Fruit fly (Drosophila melanogaster) whole organism, wandering third instar larva: ENCODE measurements around the gene dsx.
A peak's percentile ranks its signal among the peaks of the same experiment; 100 is the strongest.

Experiments
- Abd-B ChIP-seq: fragments of >200 bp; optimal IDR thresholded peaks from 2 replicates; lab custom pipeline; 2017; ENCODE audit warnings: missing biosample characterization, missing genetic modification characterization
- CG32264 ChIP-seq: fragments of 200-800 bp; sonication (Bioruptor generic); optimal IDR thresholded peaks from 2 replicates; lab custom pipeline; 2016; ENCODE audit warnings: missing biosample characterization, missing genetic modification characterization
- CG9705 ChIP-seq: fragments of 200-800 bp; sonication (Bioruptor generic); optimal IDR thresholded peaks from 2 replicates; lab custom pipeline; 2018; ENCODE audit warnings: missing biosample characterization, mild to moderate bottlenecking, missing genetic modification characterization
- CrebA ChIP-seq: fragments of 200-800 bp; sonication (Bioruptor generic); optimal IDR thresholded peaks from 2 replicates; lab custom pipeline; 2016; ENCODE audit warnings: missing biosample characterization, mild to moderate bottlenecking, missing genetic modification characterization, borderline replicate concordance
- Dif ChIP-seq: fragments of 200-275, 200-300 bp; sonication (Bioruptor generic); optimal IDR thresholded peaks from 2 replicates; lab custom pipeline; 2018; ENCODE audit warnings: missing biosample characterization, missing genetic modification characterization; ENCODE audit not compliant: partially characterized antibody
- GATAd ChIP-seq: sonication (Bioruptor generic); optimal IDR thresholded peaks from 2 replicates; lab custom pipeline; 2016; ENCODE audit warnings: missing biosample characterization, missing genetic modification characterization
- HLH106 ChIP-seq: fragments of 200-800 bp; optimal IDR thresholded peaks from 3 replicates; lab custom pipeline; 2019; ENCODE audit warnings: missing biosample characterization, mild to moderate bottlenecking, missing genetic modification characterization, moderate library complexity
- Hnf4 ChIP-seq: fragments of 200-800 bp; sonication (Bioruptor generic); optimal IDR thresholded peaks from 2 replicates; lab custom pipeline; 2016; ENCODE audit warnings: missing biosample characterization, mild to moderate bottlenecking, missing genetic modification characterization
- Hr83 ChIP-seq: fragments of 200-300 bp; sonication (Bioruptor generic); optimal IDR thresholded peaks from 2 replicates; lab custom pipeline; 2016; ENCODE audit warnings: missing biosample characterization, mild to moderate bottlenecking, missing genetic modification characterization, moderate library complexity; ENCODE audit not compliant: poor library complexity, severe bottlenecking
- Jra ChIP-seq: sonication (Bioruptor generic); optimal IDR thresholded peaks from 2 replicates; lab custom pipeline; 2016; ENCODE audit warnings: missing biosample characterization, missing genetic modification characterization
- Mio ChIP-seq: sonication (Bioruptor generic); optimal IDR thresholded peaks from 2 replicates; lab custom pipeline; 2016; ENCODE audit warnings: missing biosample characterization, missing genetic modification characterization
- Myc ChIP-seq: fragments of >200 bp; optimal IDR thresholded peaks from 2 replicates; lab custom pipeline; 2017
- N ChIP-seq: fragments of >200 bp; optimal IDR thresholded peaks from 2 replicates; lab custom pipeline; 2018; ENCODE audit warnings: missing biosample characterization, missing external identifiers, missing genetic modification characterization
- OdsH ChIP-seq: fragments of 200-800 bp; sonication (Bioruptor generic); optimal IDR thresholded peaks from 2 replicates; lab custom pipeline; 2016; ENCODE audit warnings: missing biosample characterization, mild to moderate bottlenecking, missing genetic modification characterization
- Rel ChIP-seq, 2 experiments: fragments of 200-800 bp; sonication (Bioruptor generic) in 1 of 2; optimal IDR thresholded peaks; 2 replicates in 1 of 2; 3 replicates in 1 of 2; lab custom pipeline; 2016 to 2019; ENCODE audit warnings: mild to moderate bottlenecking in 2 of 2, missing biosample characterization in 2 of 2, missing genetic modification characterization in 2 of 2, moderate library complexity in 1 of 2
- Sp1 ChIP-seq: fragments of 200-800 bp; sonication (Bioruptor generic); optimal IDR thresholded peaks from 3 replicates; lab custom pipeline; 2019; ENCODE audit warnings: missing biosample characterization, mild to moderate bottlenecking, missing genetic modification characterization, moderate library complexity
- Vsx2 ChIP-seq: fragments of 200-300, 225-300 bp; sonication (Bioruptor generic); optimal IDR thresholded peaks from 2 replicates; lab custom pipeline; 2018; ENCODE audit warnings: missing biosample characterization, missing genetic modification characterization; ENCODE audit not compliant: partially characterized antibody
- br ChIP-seq: fragments of 200-800 bp; sonication (Bioruptor generic); optimal IDR thresholded peaks from 2 replicates; lab custom pipeline; 2016; ENCODE audit warnings: missing biosample characterization, missing genetic modification characterization
- dl ChIP-seq, 2 experiments: fragments of 175-275, 200-275 bp in 1 of 2; fragments of 200-275 bp in 1 of 2; sonication (Bioruptor generic); optimal IDR thresholded peaks; lab custom pipeline; 2018; ENCODE audit warnings: mild to moderate bottlenecking in 2 of 2, missing biosample characterization in 2 of 2, missing genetic modification characterization in 2 of 2, moderate library complexity in 2 of 2; ENCODE audit not compliant: partially characterized antibody in 2 of 2, insufficient read depth in 1 of 2
- dmrt93B ChIP-seq: fragments of 200-800 bp; sonication (Bioruptor generic); optimal IDR thresholded peaks from 2 replicates; lab custom pipeline; 2018; ENCODE audit warnings: missing biosample characterization, mild to moderate bottlenecking, missing genetic modification characterization
- dsf ChIP-seq: sonication (Bioruptor generic); optimal IDR thresholded peaks from 2 replicates; lab custom pipeline; 2016; ENCODE audit warnings: missing biosample characterization, missing genetic modification characterization, borderline replicate concordance
- ey ChIP-seq: fragments of 200-800 bp; sonication (Bioruptor generic); optimal IDR thresholded peaks from 2 replicates; lab custom pipeline; 2016; ENCODE audit warnings: missing biosample characterization, missing genetic modification characterization
- foxo ChIP-seq, 2 experiments: fragments of 200-800 bp; sonication (Bioruptor generic); optimal IDR thresholded peaks; 2 replicates in 1 of 2; 3 replicates in 1 of 2; lab custom pipeline; 2016 to 2017; ENCODE audit warnings: missing biosample characterization in 2 of 2, missing genetic modification characterization in 2 of 2
- fru ChIP-seq: fragments of 200-800 bp; sonication (Bioruptor generic); optimal IDR thresholded peaks from 3 replicates; lab custom pipeline; 2016; ENCODE audit warnings: missing biosample characterization, mild to moderate bottlenecking, missing genetic modification characterization
- h ChIP-seq: fragments of 200-800 bp; sonication (Bioruptor generic); optimal IDR thresholded peaks from 3 replicates; lab custom pipeline; 2016; ENCODE audit warnings: missing biosample characterization, mild to moderate bottlenecking, missing genetic modification characterization
- jim ChIP-seq: fragments of 175-275, 200-325 bp; sonication (Bioruptor generic); optimal IDR thresholded peaks from 2 replicates; lab custom pipeline; 2016; ENCODE audit warnings: missing biosample characterization, mild to moderate bottlenecking, missing genetic modification characterization
- lola ChIP-seq: fragments of >200 bp; optimal IDR thresholded peaks from 2 replicates; lab custom pipeline; 2017; ENCODE audit warnings: missing biosample characterization, missing genetic modification characterization
- pan ChIP-seq: fragments of >200 bp; optimal IDR thresholded peaks from 2 replicates; lab custom pipeline; 2017
- psq ChIP-seq: fragments of 200-800 bp; sonication (Bioruptor generic); optimal IDR thresholded peaks from 3 replicates; lab custom pipeline; 2017; ENCODE audit warnings: missing biosample characterization, mild to moderate bottlenecking, missing genetic modification characterization, moderate library complexity
- rgr ChIP-seq: fragments of 200-800 bp; sonication (Bioruptor generic); optimal IDR thresholded peaks from 3 replicates; lab custom pipeline; 2016; ENCODE audit warnings: missing biosample characterization, mild to moderate bottlenecking, missing genetic modification characterization
- sage ChIP-seq: fragments of 200-800 bp; sonication (Bioruptor generic); optimal IDR thresholded peaks from 2 replicates; lab custom pipeline; 2016; ENCODE audit warnings: missing biosample characterization, mild to moderate bottlenecking, missing genetic modification characterization
- sv ChIP-seq: fragments of 200-800 bp; sonication (Bioruptor generic); optimal IDR thresholded peaks from 3 replicates; lab custom pipeline; 2016; ENCODE audit warnings: missing biosample characterization, missing genetic modification characterization
- tai ChIP-seq: sonication (Bioruptor generic); optimal IDR thresholded peaks from 2 replicates; lab custom pipeline; 2016; ENCODE audit warnings: missing biosample characterization, missing genetic modification characterization
- usp ChIP-seq: fragments of >200 bp; optimal IDR thresholded peaks from 2 replicates; lab custom pipeline; 2017; ENCODE audit warnings: missing biosample characterization, missing genetic modification characterization
- woc ChIP-seq: sonication (Bioruptor generic); optimal IDR thresholded peaks from 2 replicates; lab custom pipeline; 2016; ENCODE audit warnings: missing biosample characterization, mild to moderate bottlenecking, missing genetic modification characterization

Gene dsx

DNA sequence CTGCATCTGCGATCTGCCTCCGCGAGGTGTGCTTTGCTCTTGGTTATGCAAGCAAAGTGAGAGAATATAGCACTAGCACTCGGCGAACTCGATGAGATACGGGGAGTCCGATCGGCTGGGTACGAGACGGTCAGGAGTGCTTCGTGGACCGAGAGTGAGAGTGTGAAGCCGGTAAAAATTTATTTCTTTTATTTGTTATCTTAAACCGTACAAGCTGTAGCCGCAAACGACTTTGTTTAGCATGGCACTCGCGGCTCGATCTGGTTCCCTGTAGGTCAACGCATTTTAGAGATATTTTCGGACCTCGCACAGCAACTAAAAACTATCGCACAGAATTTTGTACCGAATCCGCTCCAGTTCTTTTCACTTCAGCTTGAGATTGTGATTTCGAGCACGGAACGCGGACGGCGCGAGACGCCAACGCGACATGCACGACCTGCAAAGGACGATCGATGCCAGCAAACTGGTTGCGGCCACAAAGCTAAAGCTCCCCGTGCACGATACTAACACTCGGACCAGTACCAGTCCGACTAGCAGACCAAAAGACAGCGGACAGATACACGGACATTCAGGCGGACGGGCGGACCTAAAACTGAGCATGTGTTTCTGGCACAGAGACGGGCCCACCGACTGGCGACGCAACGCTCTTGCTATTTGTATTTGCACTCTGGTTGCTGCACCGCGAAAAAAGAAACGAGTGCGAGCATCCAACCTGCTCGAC is 504 bp downstream of the dsx start:
- TF ChIP-seq dl (GFP tag; optimal IDR thresholded peaks at IDR 0.05; lab: Kevin White, UChicago; ENCODE audit: insufficient read depth in 1 of 2, partially characterized antibody in 2 of 2), result peak in 1 of 2 experiments; percentile 13
- peak; percentile 62 for TF ChIP-seq Vsx2 (GFP tag; lab: Kevin White, UChicago)
- no peak for TF ChIP-seq Mio (GFP tag; lab: Kevin White, UChicago)
- TF ChIP-seq N, result no peak
- no peak for TF ChIP-seq tai (GFP tag; lab: Kevin White, UChicago)
- no peak for TF ChIP-seq jim (GFP tag; lab: Kevin White, UChicago)
- TF ChIP-seq Myc, result no peak
- no peak for TF ChIP-seq CG9705 (GFP tag; lab: Kevin White, UChicago)
- no peak for TF ChIP-seq dmrt93B
- TF ChIP-seq h (GFP tag; lab: Kevin White, UChicago), result no peak
- peak; percentile 77 for TF ChIP-seq Dif (GFP tag; lab: Kevin White, UChicago)
- TF ChIP-seq Jra, result no peak
- no peak for TF ChIP-seq dsf (GFP tag; lab: Kevin White, UChicago)
- TF ChIP-seq, all 38 proteins: peak for 3

DNA sequence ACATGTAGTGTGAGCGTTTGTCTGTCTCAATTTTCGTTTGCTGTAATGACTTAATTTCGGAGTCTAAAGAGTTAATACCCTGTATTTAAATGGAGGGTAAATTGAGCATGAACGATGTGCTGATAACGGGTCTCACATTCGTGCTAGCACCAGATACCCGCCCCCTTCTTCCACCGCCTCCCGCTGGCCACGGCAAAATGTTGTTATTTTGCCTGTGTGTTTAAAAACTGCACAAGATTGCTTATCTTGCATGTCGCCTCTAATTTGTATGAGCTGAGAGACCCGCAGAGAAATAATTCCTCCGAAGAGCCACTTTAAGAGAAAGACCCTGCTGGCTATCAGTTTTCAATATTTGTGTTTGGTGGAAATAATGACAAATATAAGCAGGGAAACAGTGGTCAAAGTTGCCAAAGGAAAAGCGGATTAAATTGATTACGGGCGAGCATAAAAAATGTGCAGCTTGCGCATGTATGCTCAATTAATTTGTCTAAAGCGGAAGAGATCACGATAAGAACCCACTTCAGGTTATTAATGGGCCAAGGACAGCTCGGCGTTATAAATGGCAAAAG is 2.4 kb downstream of the dsx start:
- TF ChIP-seq Vsx2 (GFP tag; lab: Kevin White, UChicago) (no peak), usp (GFP tag; lab: Kevin White, UChicago) (no peak), Rel (GFP tag; optimal IDR thresholded peaks at IDR 0.05; lab: Kevin White, UChicago) (no peak), Rel (tag; optimal IDR thresholded peaks at IDR 0.05; lab: Kevin White, UChicago) (no peak), lola (GFP tag; lab: Kevin White, UChicago) (no peak), Jra (no peak), sage (GFP tag; lab: Kevin White, UChicago) (no peak), Myc (no peak), Hnf4 (no peak), Abd-B (GFP tag; lab: Kevin White, UChicago) (no peak), pan (lab: Kevin White, UChicago) (no peak), foxo (GFP tag; optimal IDR thresholded peaks at IDR 0.05; lab: Kevin White, UChicago) (no peak), br (GFP tag; lab: Kevin White, UChicago) (peak; percentile 29), CG9705 (GFP tag; lab: Kevin White, UChicago) (no peak), GATAd (GFP tag; lab: Kevin White, UChicago) (no peak), OdsH (GFP tag; lab: Kevin White, UChicago) (no peak), Dif (GFP tag; lab: Kevin White, UChicago) (peak; percentile 60), sv (no peak), HLH106 (tag; lab: Kevin White, UChicago) (no peak), Hr83 (GFP tag; lab: Kevin White, UChicago) (no peak), h (GFP tag; lab: Kevin White, UChicago) (no peak), ey (GFP tag; lab: Kevin White, UChicago) (no peak), tai (GFP tag; lab: Kevin White, UChicago) (no peak), fru (GFP tag; lab: Kevin White, UChicago) (peak; percentile 23), Mio (GFP tag; lab: Kevin White, UChicago) (no peak), jim (GFP tag; lab: Kevin White, UChicago) (no peak), woc (GFP tag; lab: Kevin White, UChicago) (no peak), rgr (GFP tag; lab: Kevin White, UChicago) (no peak), Sp1 (GFP tag; lab: Kevin White, UChicago) (no peak), dl (GFP tag; optimal IDR thresholded peaks at IDR 0.05; lab: Kevin White, UChicago; ENCODE audit: insufficient read depth in 1 of 2, partially characterized antibody in 2 of 2) (no peak), psq (GFP tag; lab: Kevin White, UChicago) (peak; percentile 33)

DNA sequence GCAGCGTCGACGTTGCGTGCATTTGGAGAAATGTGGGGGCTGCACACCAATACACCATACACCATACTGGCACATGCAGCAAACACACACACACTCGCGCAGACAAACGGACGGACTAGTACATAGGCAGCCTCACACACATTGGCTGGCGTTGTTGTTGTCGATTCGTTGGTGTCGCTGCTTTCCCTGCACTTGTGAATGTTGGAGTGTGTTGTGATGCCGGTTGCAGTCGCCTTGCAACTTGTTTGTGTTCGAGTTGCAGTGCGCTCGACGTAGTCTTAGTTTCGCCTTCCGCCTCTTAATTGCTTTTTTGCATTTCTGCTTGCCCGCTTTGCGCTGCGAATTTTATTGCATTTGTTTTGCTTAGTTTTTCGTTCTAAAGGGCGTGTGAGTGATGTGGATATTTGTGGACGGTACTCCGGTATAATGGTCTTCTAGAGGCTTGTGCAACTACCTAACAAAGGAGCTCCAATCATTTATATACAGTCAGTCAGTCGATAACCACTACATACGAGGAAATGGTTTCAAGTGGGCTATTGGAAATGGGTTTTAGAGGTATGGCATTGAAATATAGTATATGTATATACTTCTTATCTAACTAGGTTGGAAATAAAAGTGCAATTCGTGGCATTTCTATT is 3.6 kb downstream of the dsx start:
- TF ChIP-seq woc (GFP tag; lab: Kevin White, UChicago) (no peak), CrebA (GFP tag; lab: Kevin White, UChicago) (peak; percentile 57), CG32264 (GFP tag; lab: Kevin White, UChicago) (no peak), N (peak; percentile 73), pan (lab: Kevin White, UChicago) (no peak), dl (GFP tag; optimal IDR thresholded peaks at IDR 0.05; lab: Kevin White, UChicago; ENCODE audit: insufficient read depth in 1 of 2, partially characterized antibody in 2 of 2) (peak; percentile 48 to 65), Rel (GFP tag; optimal IDR thresholded peaks at IDR 0.05; lab: Kevin White, UChicago) (no peak), Rel (tag; optimal IDR thresholded peaks at IDR 0.05; lab: Kevin White, UChicago) (peak; percentile 34), Dif (GFP tag; lab: Kevin White, UChicago) (peak; percentile 8)
